Fruit fly (Drosophila melanogaster) Kc167 (cell line): Measurements from ENCODE around the gene Sf3b3.

Source experiments
- Myc ChIP-seq: fragments of >200 bp; optimal IDR thresholded peaks from 2 replicates; lab custom pipeline; 2017; ENCODE audit warnings: missing external identifiers
- Sin3A ChIP-seq: fragments of >200 bp; optimal IDR thresholded peaks from 2 replicates; lab custom pipeline; 2018; ENCODE audit warnings: missing external identifiers
- h ChIP-seq: fragments of >200 bp; optimal IDR thresholded peaks from 3 replicates; lab custom pipeline; 2018; ENCODE audit warnings: missing external identifiers
- insv ChIP-seq: fragments of >200 bp; optimal IDR thresholded peaks from 3 replicates; lab custom pipeline; 2018; ENCODE audit warnings: missing external identifiers
- psq ChIP-seq: fragments of >200 bp; optimal IDR thresholded peaks from 2 replicates; lab custom pipeline; 2017; ENCODE audit warnings: missing external identifiers
- ttk ChIP-seq: sonication (Bioruptor generic); optimal IDR thresholded peaks from 2 replicates; lab custom pipeline; 2017; ENCODE audit warnings: missing external identifiers

Gene Sf3b3

DNA sequence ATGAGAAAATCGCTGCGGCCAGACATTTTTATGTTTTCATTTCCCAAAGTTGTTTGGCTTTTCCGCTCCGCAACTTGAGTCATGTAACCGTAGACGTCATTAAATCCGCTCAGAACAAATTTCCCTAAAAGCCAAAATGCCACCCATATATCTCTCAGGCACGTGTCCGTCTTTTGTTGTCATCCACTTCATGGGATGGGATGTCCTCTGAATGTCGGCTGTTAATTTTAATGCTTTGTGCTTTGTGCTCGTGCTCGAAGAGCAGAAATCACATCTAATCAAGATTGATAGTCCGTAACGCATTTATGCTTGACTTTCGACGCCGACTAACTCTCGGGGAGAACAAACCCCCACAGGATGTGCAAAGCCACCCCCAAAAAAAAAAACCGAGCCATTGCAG is 38.2 kb downstream of the Sf3b3 start:
- TF ChIP-seq Myc (lab: Kevin White, UChicago) (no peak), psq (lab: Kevin White, UChicago) (no peak), Sin3A (lab: Kevin White, UChicago) (no peak), h (no peak), ttk (lab: Kevin White, UChicago) (no peak), insv (lab: Kevin White, UChicago) (no peak)

DNA sequence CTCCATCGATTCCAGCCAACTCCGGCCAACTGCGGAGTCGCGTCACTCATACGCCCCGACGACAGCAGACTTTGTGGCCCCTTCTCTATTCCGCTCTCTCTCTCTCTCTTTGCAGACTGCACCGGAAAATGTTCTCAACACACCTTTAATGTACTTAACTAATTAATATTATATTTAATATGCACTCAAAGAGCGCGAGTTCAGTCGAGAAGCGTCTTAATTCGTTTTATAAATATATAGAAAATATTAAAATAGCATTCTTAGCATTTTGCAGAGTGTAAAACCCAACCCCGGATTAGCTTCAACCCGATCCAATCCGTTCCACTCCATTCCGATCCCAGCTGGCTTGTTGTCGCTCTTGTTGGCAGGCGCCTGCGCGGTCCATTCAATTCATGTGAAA is 38.7 kb downstream of the Sf3b3 start:
- TF ChIP-seq psq (lab: Kevin White, UChicago) (no peak), ttk (lab: Kevin White, UChicago) (no peak), Myc (lab: Kevin White, UChicago) (no peak), Sin3A (lab: Kevin White, UChicago) (no peak), insv (lab: Kevin White, UChicago) (no peak), h (no peak)

- TF ChIP-seq insv (lab: Kevin White, UChicago) (no peak), ttk (lab: Kevin White, UChicago) (no peak), Sin3A (lab: Kevin White, UChicago) (no peak), h (no peak), psq (lab: Kevin White, UChicago) (no peak)
Measured at dm6 chr3L:793733-794320, 39.4 kb downstream of the Sf3b3 start.

- no peak for TF ChIP-seq insv (lab: Kevin White, UChicago)
- no peak for TF ChIP-seq psq (lab: Kevin White, UChicago)
- TF ChIP-seq Sin3A (lab: Kevin White, UChicago) = no peak
- TF ChIP-seq ttk (lab: Kevin White, UChicago) = no peak
- no peak for TF ChIP-seq Myc (lab: Kevin White, UChicago)
- TF ChIP-seq h = no peak
Measured at dm6 chr3L:791251-791991, 41.8 kb downstream of the Sf3b3 start.

DNA sequence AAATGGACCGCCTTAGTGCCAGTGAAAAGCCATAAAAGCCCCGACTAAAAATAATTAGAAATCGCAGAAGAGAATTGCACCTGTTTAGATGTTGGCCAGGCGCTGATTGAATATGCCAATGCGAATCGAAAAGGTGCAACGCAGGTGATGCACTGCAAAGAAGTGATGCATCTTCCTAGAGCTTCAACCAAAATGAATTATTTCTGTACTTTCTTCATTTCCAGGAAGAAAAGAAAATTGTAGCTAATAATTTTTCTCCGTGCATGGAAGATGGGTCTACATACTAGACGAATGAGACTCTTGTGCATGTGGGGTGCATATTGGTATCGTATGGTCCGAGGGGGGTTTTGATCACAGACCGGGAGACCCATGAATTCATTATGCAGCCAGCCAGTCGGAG is 44.2 kb downstream of the Sf3b3 start:
- TF ChIP-seq insv (lab: Kevin White, UChicago) = no peak
- no peak for TF ChIP-seq psq (lab: Kevin White, UChicago)
- no peak for TF ChIP-seq Sin3A (lab: Kevin White, UChicago)
- no peak for TF ChIP-seq Myc (lab: Kevin White, UChicago)
- no peak for TF ChIP-seq ttk (lab: Kevin White, UChicago)
- TF ChIP-seq h = no peak

DNA sequence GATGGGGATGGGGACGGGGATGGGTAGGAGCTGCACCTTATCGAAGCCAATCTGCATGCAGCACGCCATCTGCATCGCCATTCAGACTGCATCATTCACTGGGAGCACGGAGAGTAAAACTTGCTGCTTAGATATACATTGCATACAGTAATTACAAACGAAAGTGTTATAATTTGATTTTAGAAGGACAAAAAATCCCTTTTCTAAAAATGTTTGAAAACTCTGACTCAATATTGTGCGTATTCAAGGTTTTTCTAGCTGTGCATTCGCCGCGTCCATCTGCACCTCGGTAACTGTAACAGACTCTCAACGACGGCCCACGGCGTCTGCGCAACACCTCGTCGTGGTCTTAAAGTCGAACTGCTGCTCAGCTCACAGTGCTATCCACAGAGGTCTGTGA is 45.5 kb downstream of the Sf3b3 start:
- TF ChIP-seq h (no peak), psq (lab: Kevin White, UChicago) (no peak), ttk (lab: Kevin White, UChicago) (no peak), Myc (lab: Kevin White, UChicago) (no peak), Sin3A (lab: Kevin White, UChicago) (no peak), insv (lab: Kevin White, UChicago) (no peak)

DNA sequence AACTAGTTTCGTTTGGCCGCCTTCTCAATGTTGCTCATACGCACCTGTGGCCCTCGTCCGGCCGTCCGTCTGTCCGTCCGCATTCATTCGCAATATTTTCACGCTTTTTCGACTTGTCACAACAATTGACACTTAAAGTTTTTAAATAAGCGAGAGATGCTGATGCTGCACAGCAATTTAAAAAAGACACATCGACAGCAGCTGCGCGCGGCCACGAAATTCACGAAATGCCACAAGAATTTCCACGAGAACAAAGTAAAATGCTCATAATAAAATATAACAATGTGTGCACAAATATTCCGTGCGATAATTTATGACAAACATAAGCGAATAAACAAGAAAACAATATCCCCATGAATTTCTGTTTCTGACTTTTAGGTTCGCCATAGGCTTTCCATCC is 46.4 kb downstream of the Sf3b3 start:
- no peak for TF ChIP-seq psq (lab: Kevin White, UChicago)
- TF ChIP-seq Myc (lab: Kevin White, UChicago) = no peak
- TF ChIP-seq h = no peak
- TF ChIP-seq ttk (lab: Kevin White, UChicago) = no peak

DNA sequence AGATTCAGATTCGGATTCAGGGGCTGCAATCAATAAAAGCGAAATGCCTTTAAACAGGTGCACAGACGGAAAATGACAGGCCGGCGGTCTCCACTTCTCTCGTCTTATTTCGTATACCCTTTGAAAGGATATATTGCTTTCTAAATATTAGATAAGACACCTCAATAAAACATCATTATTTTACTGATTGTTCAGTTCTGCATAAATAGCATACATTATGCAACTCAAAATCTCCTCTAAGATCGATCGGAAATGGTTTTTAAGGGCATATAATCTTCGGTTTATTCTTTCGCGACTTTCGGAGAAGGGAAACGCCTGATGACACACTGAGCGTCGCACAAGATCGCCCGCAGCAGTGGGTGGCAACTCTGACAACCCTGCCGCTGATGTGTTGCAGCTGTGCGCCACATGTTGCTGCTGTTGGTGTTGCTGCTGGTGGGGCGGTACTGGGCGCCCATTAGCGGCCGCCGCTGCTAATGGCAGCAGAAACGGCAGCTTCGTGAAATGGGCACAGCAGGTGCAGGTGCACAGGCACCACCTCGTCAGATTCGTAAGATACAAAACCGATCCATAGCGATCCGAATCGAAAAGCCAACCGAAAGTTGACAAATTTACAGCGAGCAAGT is 47.3 kb downstream of the Sf3b3 start:
- no peak for TF ChIP-seq insv (lab: Kevin White, UChicago)

DNA sequence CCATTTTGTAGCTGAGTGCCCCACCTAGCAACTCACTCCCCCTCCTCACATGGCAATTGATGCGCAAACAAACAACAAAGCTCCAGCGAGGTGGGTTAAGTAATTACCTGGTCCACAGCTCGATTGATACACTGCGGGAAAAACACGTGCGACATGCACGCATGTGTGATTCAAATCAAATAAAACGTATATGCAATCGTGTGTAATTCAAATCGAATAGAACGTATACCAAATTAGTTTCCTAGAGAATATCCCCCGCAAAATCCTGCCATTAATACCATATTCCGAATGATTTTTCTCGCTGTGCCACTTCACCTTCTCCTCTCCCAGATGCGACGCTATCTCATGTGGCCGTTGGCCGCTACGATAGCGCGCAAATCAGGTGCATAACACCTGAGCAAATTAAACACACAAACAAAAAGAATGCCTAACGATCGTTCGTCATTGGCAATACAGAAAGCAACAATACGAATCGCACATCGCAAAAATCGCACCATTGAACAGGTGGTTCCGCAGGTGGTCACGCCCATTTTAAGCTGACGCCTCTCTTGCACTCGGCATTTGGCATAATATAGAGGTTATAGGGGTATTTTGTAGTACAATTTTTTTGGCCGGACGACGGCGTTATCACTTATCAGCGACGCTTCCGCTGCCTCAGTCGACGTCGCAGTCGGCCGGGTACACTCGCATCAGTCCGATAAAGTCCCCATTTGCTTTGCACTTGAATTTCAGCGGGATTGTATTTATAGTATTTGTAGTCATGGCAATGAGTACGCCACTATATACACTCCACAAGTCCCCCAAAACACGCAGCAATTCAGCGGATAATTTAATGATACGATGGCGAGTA is 48.8 kb downstream of the Sf3b3 start:
- TF ChIP-seq Sin3A (lab: Kevin White, UChicago) (no peak), insv (lab: Kevin White, UChicago) (no peak), ttk (lab: Kevin White, UChicago) (no peak), Myc (lab: Kevin White, UChicago) (no peak)

DNA sequence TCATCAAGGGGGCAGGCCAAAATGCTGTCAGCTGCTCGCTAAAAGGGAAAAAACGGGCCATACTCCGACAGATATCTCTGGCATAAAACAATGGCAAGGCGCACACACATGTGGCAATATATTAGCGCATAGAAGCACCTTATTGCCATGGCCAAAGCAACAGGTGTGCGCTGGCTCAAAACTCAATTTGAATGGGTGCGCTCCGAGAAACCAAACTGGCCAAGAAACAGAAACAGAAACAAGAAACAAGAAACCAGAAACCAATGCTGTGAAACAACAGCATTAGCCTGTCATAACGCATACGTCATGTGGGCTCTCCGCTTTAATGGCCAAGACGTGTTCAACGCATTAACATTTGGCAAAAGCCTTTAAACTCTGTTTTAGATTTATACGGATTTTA is 50.2 kb downstream of the Sf3b3 start:
- TF ChIP-seq Sin3A (lab: Kevin White, UChicago) (no peak), ttk (lab: Kevin White, UChicago) (no peak), Myc (lab: Kevin White, UChicago) (no peak), psq (lab: Kevin White, UChicago) (no peak), insv (lab: Kevin White, UChicago) (no peak), h (no peak)

DNA sequence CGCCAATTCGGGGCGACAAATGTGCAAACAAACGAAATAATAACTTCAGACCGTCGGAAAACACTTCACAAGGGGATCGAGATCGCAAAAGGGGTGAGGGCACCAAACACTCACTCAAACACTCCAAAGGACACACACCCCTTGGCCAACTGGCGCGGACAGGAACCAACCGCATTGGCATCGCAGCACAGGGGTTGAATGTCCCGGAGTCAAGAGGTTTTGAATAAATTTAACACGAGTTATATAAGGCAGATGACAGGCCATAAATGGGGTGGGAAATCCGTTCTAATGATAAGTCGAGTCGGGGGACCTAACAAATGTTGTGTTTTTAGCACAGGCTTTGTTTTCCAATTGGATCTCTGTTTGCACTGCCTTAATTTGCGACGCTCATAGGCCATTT is 50.7 kb downstream of the Sf3b3 start:
- no peak for TF ChIP-seq Myc (lab: Kevin White, UChicago)
